Fruit fly (Drosophila melanogaster): ENCODE data around the gene stx.

The stx gene

DNA sequence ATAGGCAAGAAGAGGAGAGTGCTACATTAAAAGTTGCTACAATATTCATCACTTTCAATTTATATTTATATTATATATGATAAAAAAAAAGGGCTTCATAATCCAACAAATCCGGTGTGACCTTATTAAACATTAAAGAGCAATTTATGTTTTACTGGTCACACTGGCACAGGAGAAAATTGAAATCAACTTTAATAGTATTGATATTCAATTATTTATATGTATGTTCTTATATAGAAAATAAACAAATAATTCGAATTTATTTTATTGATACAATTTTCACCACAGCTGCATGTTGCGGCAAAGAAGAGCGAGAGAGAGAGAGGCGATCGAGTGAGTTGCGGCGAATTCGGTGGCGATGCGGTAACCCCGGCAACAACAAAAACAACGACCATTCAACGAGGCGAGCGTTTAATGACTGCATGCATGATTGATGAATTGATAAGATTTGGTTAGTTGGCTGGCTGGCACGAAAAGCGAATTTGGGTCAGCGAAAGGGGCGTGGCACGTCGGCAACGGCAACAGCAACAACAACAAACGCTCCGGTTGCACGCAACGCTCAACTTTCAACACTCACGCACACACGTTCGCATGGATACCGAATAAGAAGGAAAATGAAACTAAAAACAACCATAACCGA lies 15.4 kb downstream of the stx start:
- TF ChIP-seq tin (GFP tag; optimal IDR thresholded peaks at IDR 0.05) (no peak), sr (GFP tag; IDR thresholded peaks at IDR 0.05) (no peak), CG8089 (GFP tag; optimal IDR thresholded peaks at IDR 0.05) (no peak), CG5180 (GFP tag; optimal IDR thresholded peaks at IDR 0.05) (peak; percentile 57), Poxn (GFP tag; IDR thresholded peaks at IDR 0.05) (no peak), CG3847 (GFP tag; IDR thresholded peaks at IDR 0.05) (no peak), CG9437 (GFP tag; optimal IDR thresholded peaks at IDR 0.05) (no peak), Pdp1 (GFP tag; optimal IDR thresholded peaks at IDR 0.05) (peak in 1 of 2 experiments; percentile 91), stwl (tag; optimal IDR thresholded peaks at IDR 0.05) (peak; percentile 95), Ravus (GFP tag; IDR thresholded peaks at IDR 0.05) (no peak), Sry-β (GFP tag; optimal IDR thresholded peaks at IDR 0.05) (no peak), Max (GFP tag; optimal IDR thresholded peaks at IDR 0.05) (no peak), insv (GFP tag; optimal IDR thresholded peaks at IDR 0.05) (no peak), CG8765 (GFP tag; IDR thresholded peaks at IDR 0.05) (no peak), grn (GFP tag; optimal IDR thresholded peaks at IDR 0.05) (peak; percentile 85), CG6791 (GFP tag; IDR thresholded peaks at IDR 0.05; ENCODE audit: partially characterized antibody) (0 out of 3 replicates have a peak, but pooled peaks have one; percentile 27), CG8281 (tag; optimal IDR thresholded peaks at IDR 0.05) (peak; percentile 99), Sox100B (GFP tag; optimal IDR thresholded peaks at IDR 0.05) (peak; percentile 3), Nf-YA (GFP tag; IDR thresholded peaks at IDR 0.05) (no peak), CG4360 (GFP tag; IDR thresholded peaks at IDR 0.05) (peak; percentile 88), sqz (GFP tag; optimal IDR thresholded peaks at IDR 0.05) (peak; percentile 20), oc (tag; optimal IDR thresholded peaks at IDR 0.05) (no peak), CG13424 (tag; optimal IDR thresholded peaks at IDR 0.05) (no peak), Hmr (GFP tag; optimal IDR thresholded peaks at IDR 0.05) (no peak), CG3065 (GFP tag; optimal IDR thresholded peaks at IDR 0.05) (peak; percentile 83), Atf-2 (GFP tag; optimal IDR thresholded peaks at IDR 0.05) (no peak), CG11695 (GFP tag; IDR thresholded peaks at IDR 0.05) (no peak), CG7372 (GFP tag; IDR thresholded peaks at IDR 0.05) (no peak), Med (GFP tag) (peak; percentile 6), Hr78 (GFP tag; optimal IDR thresholded peaks at IDR 0.05) (peak in 1 of 2 experiments; percentile 2), CG1832 (GFP tag; optimal IDR thresholded peaks at IDR 0.05) (no peak), kni (GFP tag; optimal IDR thresholded peaks at IDR 0.05) (peak; percentile 57), Hand (GFP tag; optimal IDR thresholded peaks at IDR 0.05) (no peak), CG1602 (GFP tag; optimal IDR thresholded peaks at IDR 0.05) (no peak), CG17912 (GFP tag; optimal IDR thresholded peaks at IDR 0.05) (no peak), D19A (tag; optimal IDR thresholded peaks at IDR 0.05) (peak; percentile 11), Fer1 (GFP tag; optimal IDR thresholded peaks at IDR 0.05) (no peak), Ets65A (GFP tag) (peak; percentile 72), dati (GFP tag; IDR thresholded peaks at IDR 0.05) (no peak), CG18011 (GFP tag; optimal IDR thresholded peaks at IDR 0.05) (no peak), CG2199 (GFP tag; IDR thresholded peaks at IDR 0.05) (0 out of 3 replicates have a peak, but pooled peaks have one; percentile 73), CG10267 (tag; optimal IDR thresholded peaks at IDR 0.05) (no peak), fd96Cb (tag; optimal IDR thresholded peaks at IDR 0.05) (no peak), CG3726 (GFP tag; IDR thresholded peaks at IDR 0.05) (no peak), tgo (GFP tag; IDR thresholded peaks at IDR 0.05) (no peak), gsb-n (tag; optimal IDR thresholded peaks at IDR 0.05) (no peak), CG12769 (tag; optimal IDR thresholded peaks at IDR 0.05) (no peak), Trl (optimal IDR thresholded peaks at IDR 0.05) (peak in 1 of 2 experiments; percentile 19), Trl (GFP tag; optimal IDR thresholded peaks at IDR 0.05) (no peak), CG15601 (tag; optimal IDR thresholded peaks at IDR 0.05) (peak; percentile 27)

Data from whole organism, embryonic.